Worm (Caenorhabditis elegans) whole organism, L2 larva: ENCODE data around the gene srb-6.

ENCODE experiments used
- F13H6.1 ChIP-seq: sonication (generic microtip); optimal IDR thresholded peaks from 2 replicates; lab custom pipeline; 2016; ENCODE audit warnings: missing genetic modification characterization, missing compliant biosample characterization
- crh-2 ChIP-seq: sonication (generic microtip); optimal IDR thresholded peaks from 2 replicates; lab custom pipeline; 2017; ENCODE audit warnings: missing biosample characterization, missing genetic modification characterization
- elt-3 ChIP-seq: sonication (generic microtip); optimal IDR thresholded peaks from 2 replicates; lab custom pipeline; 2017; ENCODE audit warnings: missing biosample characterization, missing genetic modification characterization
- fos-1 ChIP-seq: fragments of 150-350 bp; optimal IDR thresholded peaks from 2 replicates; lab custom pipeline; 2014; ENCODE audit warnings: missing biosample characterization, missing genetic modification characterization
- mdl-1 ChIP-seq, 2 experiments: fragments of 150-350 bp in 1 of 2; sonication (generic microtip) in 1 of 2; optimal IDR thresholded peaks; 2 replicates each; lab custom pipeline; 2017; ENCODE audit warnings: missing biosample characterization in 2 of 2, missing genetic modification characterization in 2 of 2
- unc-62 ChIP-seq: fragments of 150-350 bp; optimal IDR thresholded peaks from 2 replicates; lab custom pipeline; 2014; ENCODE audit warnings: missing biosample characterization, missing genetic modification reagents, missing genetic modification characterization
- ztf-4 ChIP-seq: fragments of 150-350 bp; optimal IDR thresholded peaks from 2 replicates; lab custom pipeline; 2014; ENCODE audit warnings: missing biosample characterization, missing genetic modification characterization

DNA sequence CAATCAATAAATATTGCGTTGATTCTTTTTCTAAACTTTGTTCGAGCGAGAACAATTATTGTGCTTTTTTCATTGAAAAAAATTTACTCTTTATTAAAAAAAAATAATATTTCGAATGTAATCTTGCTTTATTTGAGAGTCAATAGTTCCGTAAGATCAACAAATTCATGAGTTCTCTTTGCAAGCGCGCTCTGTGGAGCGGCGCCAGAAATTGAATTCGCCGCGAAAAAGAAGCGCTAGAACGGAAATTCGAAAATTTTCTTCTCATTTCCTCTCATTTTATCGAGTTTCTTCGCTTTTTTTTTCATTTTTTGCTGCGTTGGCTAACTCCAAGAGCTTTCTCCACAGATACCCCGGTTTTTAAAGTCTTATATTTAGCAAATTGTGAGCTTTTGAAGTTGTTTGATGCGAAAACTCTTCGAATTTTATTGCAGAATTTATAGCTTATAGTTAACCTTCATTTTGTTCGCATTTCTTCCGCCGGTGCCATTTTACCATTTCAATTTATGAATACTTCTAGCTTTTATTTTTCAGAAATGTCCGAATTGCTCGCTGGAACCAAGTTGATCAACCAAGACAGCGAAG is 2.5 kb downstream of the srb-6 start, which contains the start of gene R05H5.3:
- TF ChIP-seq ztf-4 (tag; lab: Kevin White, UChicago) (no peak), unc-62 (GFP tag; lab: Kevin White, UChicago) (no peak), elt-3 (tag; lab: Kevin White, UChicago) (no peak), fos-1 (peak; percentile 29), mdl-1 (tag; optimal IDR thresholded peaks at IDR 0.05; lab: Kevin White, UChicago) (no peak), F13H6.1 (no peak), crh-2 (tag; lab: Kevin White, UChicago) (peak; percentile 39)
